Fruit fly (Drosophila melanogaster) whole organism, wandering third instar larva: ENCODE measurements around the gene Nrg.
A peak's percentile ranks its signal among the peaks of the same experiment; 100 is the strongest.

Source experiments
- Abd-B ChIP-seq: fragments of >200 bp; optimal IDR thresholded peaks from 2 replicates; lab custom pipeline; 2017; ENCODE audit warnings: missing biosample characterization, missing genetic modification characterization
- CG32264 ChIP-seq: fragments of 200-800 bp; sonication (Bioruptor generic); optimal IDR thresholded peaks from 2 replicates; lab custom pipeline; 2016; ENCODE audit warnings: missing biosample characterization, missing genetic modification characterization
- CG9705 ChIP-seq: fragments of 200-800 bp; sonication (Bioruptor generic); optimal IDR thresholded peaks from 2 replicates; lab custom pipeline; 2018; ENCODE audit warnings: missing biosample characterization, mild to moderate bottlenecking, missing genetic modification characterization
- CrebA ChIP-seq: fragments of 200-800 bp; sonication (Bioruptor generic); optimal IDR thresholded peaks from 2 replicates; lab custom pipeline; 2016; ENCODE audit warnings: missing biosample characterization, mild to moderate bottlenecking, missing genetic modification characterization, borderline replicate concordance
- Dfd ChIP-seq: fragments of >200 bp; optimal IDR thresholded peaks from 2 replicates; lab custom pipeline; 2017; ENCODE audit warnings: missing biosample characterization, missing genetic modification characterization
- Dif ChIP-seq: fragments of 200-275, 200-300 bp; sonication (Bioruptor generic); optimal IDR thresholded peaks from 2 replicates; lab custom pipeline; 2018; ENCODE audit warnings: missing biosample characterization, missing genetic modification characterization; ENCODE audit not compliant: partially characterized antibody
- GATAd ChIP-seq: sonication (Bioruptor generic); optimal IDR thresholded peaks from 2 replicates; lab custom pipeline; 2016; ENCODE audit warnings: missing biosample characterization, missing genetic modification characterization
- HLH106 ChIP-seq: fragments of 200-800 bp; optimal IDR thresholded peaks from 3 replicates; lab custom pipeline; 2019; ENCODE audit warnings: missing biosample characterization, mild to moderate bottlenecking, missing genetic modification characterization, moderate library complexity
- Hnf4 ChIP-seq: fragments of 200-800 bp; sonication (Bioruptor generic); optimal IDR thresholded peaks from 2 replicates; lab custom pipeline; 2016; ENCODE audit warnings: missing biosample characterization, mild to moderate bottlenecking, missing genetic modification characterization
- Hr78 ChIP-seq: fragments of >200 bp; optimal IDR thresholded peaks from 2 replicates; lab custom pipeline; 2017; ENCODE audit warnings: missing biosample characterization, missing genetic modification characterization
- Hr83 ChIP-seq: fragments of 200-300 bp; sonication (Bioruptor generic); optimal IDR thresholded peaks from 2 replicates; lab custom pipeline; 2016; ENCODE audit warnings: missing biosample characterization, mild to moderate bottlenecking, missing genetic modification characterization, moderate library complexity; ENCODE audit not compliant: poor library complexity, severe bottlenecking
- Jra ChIP-seq: sonication (Bioruptor generic); optimal IDR thresholded peaks from 2 replicates; lab custom pipeline; 2016; ENCODE audit warnings: missing biosample characterization, missing genetic modification characterization
- Mio ChIP-seq: sonication (Bioruptor generic); optimal IDR thresholded peaks from 2 replicates; lab custom pipeline; 2016; ENCODE audit warnings: missing biosample characterization, missing genetic modification characterization
- Myc ChIP-seq: fragments of >200 bp; optimal IDR thresholded peaks from 2 replicates; lab custom pipeline; 2017
- N ChIP-seq: fragments of >200 bp; optimal IDR thresholded peaks from 2 replicates; lab custom pipeline; 2018; ENCODE audit warnings: missing biosample characterization, missing external identifiers, missing genetic modification characterization
- OdsH ChIP-seq: fragments of 200-800 bp; sonication (Bioruptor generic); optimal IDR thresholded peaks from 2 replicates; lab custom pipeline; 2016; ENCODE audit warnings: missing biosample characterization, mild to moderate bottlenecking, missing genetic modification characterization
- Rel ChIP-seq, 2 experiments: fragments of 200-800 bp; sonication (Bioruptor generic) in 1 of 2; optimal IDR thresholded peaks; 2 replicates in 1 of 2; 3 replicates in 1 of 2; lab custom pipeline; 2016 to 2019; ENCODE audit warnings: mild to moderate bottlenecking in 2 of 2, missing biosample characterization in 2 of 2, missing genetic modification characterization in 2 of 2, moderate library complexity in 1 of 2
- Sp1 ChIP-seq: fragments of 200-800 bp; sonication (Bioruptor generic); optimal IDR thresholded peaks from 3 replicates; lab custom pipeline; 2019; ENCODE audit warnings: missing biosample characterization, mild to moderate bottlenecking, missing genetic modification characterization, moderate library complexity
- Vsx2 ChIP-seq: fragments of 200-300, 225-300 bp; sonication (Bioruptor generic); optimal IDR thresholded peaks from 2 replicates; lab custom pipeline; 2018; ENCODE audit warnings: missing biosample characterization, missing genetic modification characterization; ENCODE audit not compliant: partially characterized antibody
- br ChIP-seq: fragments of 200-800 bp; sonication (Bioruptor generic); optimal IDR thresholded peaks from 2 replicates; lab custom pipeline; 2016; ENCODE audit warnings: missing biosample characterization, missing genetic modification characterization
- brk ChIP-seq: fragments of 200-800 bp; sonication (Bioruptor generic); optimal IDR thresholded peaks from 2 replicates; lab custom pipeline; 2016; ENCODE audit warnings: missing biosample characterization, mild to moderate bottlenecking, missing genetic modification characterization
- dl ChIP-seq, 2 experiments: fragments of 175-275, 200-275 bp in 1 of 2; fragments of 200-275 bp in 1 of 2; sonication (Bioruptor generic); optimal IDR thresholded peaks; lab custom pipeline; 2018; ENCODE audit warnings: mild to moderate bottlenecking in 2 of 2, missing biosample characterization in 2 of 2, missing genetic modification characterization in 2 of 2, moderate library complexity in 2 of 2; ENCODE audit not compliant: partially characterized antibody in 2 of 2, insufficient read depth in 1 of 2
- dmrt93B ChIP-seq: fragments of 200-800 bp; sonication (Bioruptor generic); optimal IDR thresholded peaks from 2 replicates; lab custom pipeline; 2018; ENCODE audit warnings: missing biosample characterization, mild to moderate bottlenecking, missing genetic modification characterization
- dsf ChIP-seq: sonication (Bioruptor generic); optimal IDR thresholded peaks from 2 replicates; lab custom pipeline; 2016; ENCODE audit warnings: missing biosample characterization, missing genetic modification characterization, borderline replicate concordance
- ey ChIP-seq: fragments of 200-800 bp; sonication (Bioruptor generic); optimal IDR thresholded peaks from 2 replicates; lab custom pipeline; 2016; ENCODE audit warnings: missing biosample characterization, missing genetic modification characterization
- foxo ChIP-seq, 2 experiments: fragments of 200-800 bp; sonication (Bioruptor generic); optimal IDR thresholded peaks; 2 replicates in 1 of 2; 3 replicates in 1 of 2; lab custom pipeline; 2016 to 2017; ENCODE audit warnings: missing biosample characterization in 2 of 2, missing genetic modification characterization in 2 of 2
- fru ChIP-seq: fragments of 200-800 bp; sonication (Bioruptor generic); optimal IDR thresholded peaks from 3 replicates; lab custom pipeline; 2016; ENCODE audit warnings: missing biosample characterization, mild to moderate bottlenecking, missing genetic modification characterization
- h ChIP-seq: fragments of 200-800 bp; sonication (Bioruptor generic); optimal IDR thresholded peaks from 3 replicates; lab custom pipeline; 2016; ENCODE audit warnings: missing biosample characterization, mild to moderate bottlenecking, missing genetic modification characterization
- jim ChIP-seq: fragments of 175-275, 200-325 bp; sonication (Bioruptor generic); optimal IDR thresholded peaks from 2 replicates; lab custom pipeline; 2016; ENCODE audit warnings: missing biosample characterization, mild to moderate bottlenecking, missing genetic modification characterization
- lola ChIP-seq: fragments of >200 bp; optimal IDR thresholded peaks from 2 replicates; lab custom pipeline; 2017; ENCODE audit warnings: missing biosample characterization, missing genetic modification characterization
- pan ChIP-seq: fragments of >200 bp; optimal IDR thresholded peaks from 2 replicates; lab custom pipeline; 2017
- psq ChIP-seq: fragments of 200-800 bp; sonication (Bioruptor generic); optimal IDR thresholded peaks from 3 replicates; lab custom pipeline; 2017; ENCODE audit warnings: missing biosample characterization, mild to moderate bottlenecking, missing genetic modification characterization, moderate library complexity
- rgr ChIP-seq: fragments of 200-800 bp; sonication (Bioruptor generic); optimal IDR thresholded peaks from 3 replicates; lab custom pipeline; 2016; ENCODE audit warnings: missing biosample characterization, mild to moderate bottlenecking, missing genetic modification characterization
- sage ChIP-seq: fragments of 200-800 bp; sonication (Bioruptor generic); optimal IDR thresholded peaks from 2 replicates; lab custom pipeline; 2016; ENCODE audit warnings: missing biosample characterization, mild to moderate bottlenecking, missing genetic modification characterization
- sv ChIP-seq: fragments of 200-800 bp; sonication (Bioruptor generic); optimal IDR thresholded peaks from 3 replicates; lab custom pipeline; 2016; ENCODE audit warnings: missing biosample characterization, missing genetic modification characterization
- tai ChIP-seq: sonication (Bioruptor generic); optimal IDR thresholded peaks from 2 replicates; lab custom pipeline; 2016; ENCODE audit warnings: missing biosample characterization, missing genetic modification characterization
- usp ChIP-seq: fragments of >200 bp; optimal IDR thresholded peaks from 2 replicates; lab custom pipeline; 2017; ENCODE audit warnings: missing biosample characterization, missing genetic modification characterization
- woc ChIP-seq: sonication (Bioruptor generic); optimal IDR thresholded peaks from 2 replicates; lab custom pipeline; 2016; ENCODE audit warnings: missing biosample characterization, mild to moderate bottlenecking, missing genetic modification characterization

Nrg gene

DNA sequence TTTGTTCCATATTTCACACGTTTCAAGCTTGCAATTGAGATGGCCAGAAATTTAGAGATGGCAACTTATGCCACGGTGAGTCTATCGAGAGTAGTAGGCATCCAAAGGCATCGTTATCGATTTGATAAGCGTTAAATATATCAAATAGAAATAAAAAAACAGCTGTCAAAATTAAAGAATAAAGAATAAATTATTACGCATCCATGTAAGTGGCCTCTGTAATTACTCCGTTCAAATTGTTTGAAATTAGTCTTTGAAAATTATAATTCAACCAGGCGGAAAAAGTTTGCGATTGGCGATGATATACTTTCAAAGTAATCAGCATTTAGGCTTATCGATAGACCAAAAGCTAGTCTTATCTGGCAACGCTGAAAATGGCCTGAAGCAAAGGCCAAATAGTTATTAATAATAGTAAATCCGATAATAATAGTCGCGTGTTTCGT, 74.5 kb downstream of the Nrg start, which contains the start of the genes CG12659 and Crag:
Gene CG12659 (minus strand): TSS at position 45 of the 443 bp plus-strand sequence.
Gene Crag (plus strand): TSS at position 347 of the 443 bp plus-strand sequence.
- TF ChIP-seq CrebA (no peak), Myc (lab: Kevin White, UChicago) (no peak), Hnf4 (GFP tag; lab: Kevin White, UChicago) (peak; percentile 45), Dfd (GFP tag; lab: Kevin White, UChicago) (no peak), dmrt93B (no peak), fru (peak; percentile 18), foxo (GFP tag; optimal IDR thresholded peaks at IDR 0.05; lab: Kevin White, UChicago) (peak in 1 of 2 experiments; percentile 14), rgr (no peak), Hr83 (GFP tag; lab: Kevin White, UChicago) (no peak), h (GFP tag; lab: Kevin White, UChicago) (no peak), Abd-B (GFP tag; lab: Kevin White, UChicago) (no peak), sv (GFP tag; lab: Kevin White, UChicago) (no peak), N (GFP tag; lab: Kevin White, UChicago) (no peak), ey (GFP tag; lab: Kevin White, UChicago) (no peak), Mio (GFP tag; lab: Kevin White, UChicago) (no peak), Jra (GFP tag; lab: Kevin White, UChicago) (peak; percentile 39), dl (GFP tag; optimal IDR thresholded peaks at IDR 0.05; lab: Kevin White, UChicago; ENCODE audit: insufficient read depth in 1 of 2, partially characterized antibody in 2 of 2) (no peak), jim (GFP tag; lab: Kevin White, UChicago) (no peak), HLH106 (tag; lab: Kevin White, UChicago) (peak; percentile 12), OdsH (GFP tag; lab: Kevin White, UChicago) (no peak), psq (GFP tag; lab: Kevin White, UChicago) (no peak), GATAd (GFP tag; lab: Kevin White, UChicago) (no peak)

DNA sequence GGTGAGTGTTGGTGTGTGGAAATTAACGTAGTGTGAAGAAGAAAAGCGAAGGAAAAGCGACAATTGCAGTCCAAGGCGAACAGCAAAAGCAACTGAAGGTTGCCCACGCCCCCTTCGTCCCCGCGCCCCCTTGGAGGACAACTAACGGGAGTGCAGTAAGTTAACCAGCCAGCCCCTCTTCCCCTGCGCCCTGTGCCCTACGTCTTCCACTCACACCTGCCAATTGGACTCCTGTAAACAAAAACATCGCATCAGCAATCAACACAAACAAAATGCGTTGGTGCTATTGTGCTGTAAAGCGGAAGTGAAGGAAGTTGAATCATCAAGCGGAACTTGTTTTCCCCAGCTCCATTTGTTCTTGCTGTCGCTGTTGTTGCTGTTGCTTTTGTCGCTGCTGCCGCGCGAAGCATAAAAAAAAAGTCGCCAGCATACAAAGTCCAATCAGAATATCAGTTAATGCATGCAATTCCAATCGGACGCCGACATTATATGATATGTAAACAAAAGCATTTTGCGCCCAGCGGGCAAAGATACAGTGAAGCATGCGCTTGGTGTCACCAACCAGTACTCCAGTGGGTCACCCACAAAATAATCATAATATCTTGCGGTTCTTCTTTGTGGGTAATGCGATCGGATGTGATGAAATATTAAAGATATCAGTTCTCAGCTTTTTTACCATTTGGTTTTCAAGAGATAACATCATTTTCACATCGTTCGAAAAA, 75.4 kb downstream of the Nrg start:
- TF ChIP-seq Hr83 (GFP tag; lab: Kevin White, UChicago) (no peak), N (GFP tag; lab: Kevin White, UChicago) (no peak), h (GFP tag; lab: Kevin White, UChicago) (peak; percentile 10), sv (GFP tag; lab: Kevin White, UChicago) (no peak), fru (no peak), br (GFP tag; lab: Kevin White, UChicago) (peak; percentile 40), CrebA (no peak), lola (GFP tag; lab: Kevin White, UChicago) (no peak), HLH106 (tag; lab: Kevin White, UChicago) (peak; percentile 27), tai (no peak), Hr78 (GFP tag; lab: Kevin White, UChicago) (no peak), Myc (lab: Kevin White, UChicago) (no peak), GATAd (GFP tag; lab: Kevin White, UChicago) (no peak), Sp1 (GFP tag; lab: Kevin White, UChicago) (peak; percentile 18), Dif (GFP tag; lab: Kevin White, UChicago) (no peak), Hnf4 (GFP tag; lab: Kevin White, UChicago) (no peak), CG32264 (GFP tag; lab: Kevin White, UChicago) (no peak), dsf (GFP tag; lab: Kevin White, UChicago) (no peak), brk (GFP tag; lab: Kevin White, UChicago) (no peak), OdsH (GFP tag; lab: Kevin White, UChicago) (peak; percentile 5), dmrt93B (no peak), Abd-B (GFP tag; lab: Kevin White, UChicago) (no peak), jim (GFP tag; lab: Kevin White, UChicago) (no peak), pan (lab: Kevin White, UChicago) (no peak), woc (GFP tag; lab: Kevin White, UChicago) (no peak), ey (GFP tag; lab: Kevin White, UChicago) (peak; percentile 30), Vsx2 (GFP tag; lab: Kevin White, UChicago) (no peak), Dfd (GFP tag; lab: Kevin White, UChicago) (no peak), dl (GFP tag; optimal IDR thresholded peaks at IDR 0.05; lab: Kevin White, UChicago; ENCODE audit: insufficient read depth in 1 of 2, partially characterized antibody in 2 of 2) (no peak), Jra (GFP tag; lab: Kevin White, UChicago) (no peak), Rel (GFP tag; optimal IDR thresholded peaks at IDR 0.05; lab: Kevin White, UChicago) (no peak), Rel (tag; optimal IDR thresholded peaks at IDR 0.05; lab: Kevin White, UChicago) (no peak), Mio (GFP tag; lab: Kevin White, UChicago) (no peak), usp (GFP tag; lab: Kevin White, UChicago) (no peak), psq (GFP tag; lab: Kevin White, UChicago) (peak; percentile 6), CG9705 (GFP tag; lab: Kevin White, UChicago) (no peak), sage (no peak), foxo (GFP tag; optimal IDR thresholded peaks at IDR 0.05; lab: Kevin White, UChicago) (peak in 1 of 2 experiments; percentile 29), rgr (no peak)
- TF ChIP-seq, all 38 proteins: peak for 8
